Worm (Caenorhabditis elegans) whole organism, L3 larva: ENCODE measurements around the gene srg-2.

Experiments
- hmg-11 ChIP-seq: sonication (generic microtip); optimal IDR thresholded peaks from 2 replicates; lab custom pipeline; 2016; ENCODE audit warnings: missing genetic modification characterization, missing compliant biosample characterization
- pqm-1 ChIP-seq: fragments of 150-350 bp; optimal IDR thresholded peaks from 2 replicates; lab custom pipeline; 2017; ENCODE audit warnings: missing biosample characterization, missing genetic modification characterization, inconsistent platforms
- snpc-4 ChIP-seq: fragments of 150-350 bp; optimal IDR thresholded peaks from 2 replicates; lab custom pipeline; 2014; ENCODE audit warnings: missing biosample characterization, missing genetic modification characterization
- ztf-11 ChIP-seq: fragments of 150-350 bp; optimal IDR thresholded peaks from 2 replicates; lab custom pipeline; 2014; ENCODE audit warnings: missing biosample characterization, missing genetic modification characterization

DNA sequence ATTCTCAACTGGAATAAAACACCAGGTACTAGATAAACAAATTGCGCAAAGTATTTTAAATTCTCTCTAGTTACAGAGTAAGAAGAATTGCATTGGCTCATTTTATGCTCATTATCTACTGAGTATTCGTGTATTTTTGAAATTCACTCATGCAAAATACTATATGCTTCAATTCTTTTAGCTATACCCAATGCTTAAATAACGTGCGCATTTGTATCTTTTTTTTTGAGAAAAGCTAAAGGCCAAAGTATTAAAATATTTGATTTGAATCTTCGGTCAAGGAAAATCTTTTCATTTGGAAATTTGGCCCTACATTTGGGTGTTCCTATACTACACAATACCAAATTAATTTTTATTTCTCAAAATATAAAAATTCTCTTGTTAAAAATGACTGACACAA, 2.0 kb upstream of the srg-2 start, which contains the start of gene srg-4:
- no peak for TF ChIP-seq ztf-11
- no peak for TF ChIP-seq snpc-4 (tag; lab: Kevin White, UChicago)
- no peak for TF ChIP-seq hmg-11 (tag; lab: Kevin White, UChicago)
- no peak for TF ChIP-seq pqm-1 (tag; lab: Kevin White, UChicago)
